Fruit fly (Drosophila melanogaster): ENCODE results near the gene CtsK1.
A peak's percentile ranks its signal among the peaks of the same experiment; 100 is the strongest.

Gene CtsK1

DNA sequence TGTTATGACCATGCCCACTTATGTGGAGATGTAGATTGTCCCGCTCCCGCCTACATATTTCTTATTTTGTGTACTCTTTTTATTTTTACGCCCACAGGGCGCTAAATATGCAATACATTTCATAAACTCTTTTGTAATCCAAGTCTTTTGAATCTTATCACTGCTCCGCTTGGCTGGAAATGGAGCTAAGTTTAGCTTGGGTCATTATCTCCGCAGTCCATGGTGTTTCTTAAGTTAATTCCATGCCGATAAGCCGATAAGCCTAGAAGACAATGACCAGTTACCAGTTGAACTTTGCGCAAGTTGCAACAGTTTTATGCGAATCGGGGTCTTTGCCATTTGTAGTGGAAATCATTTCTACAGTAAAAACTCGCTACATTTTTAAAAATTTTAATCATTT lies 2.4 kb downstream of the CtsK1 start:
- no peak for TF ChIP-seq HLH106 (tag; optimal IDR thresholded peaks at IDR 0.05)
- no peak for TF ChIP-seq Hr83 (GFP tag; optimal IDR thresholded peaks at IDR 0.05; ENCODE audit: poor library complexity, severe bottlenecking)
- no peak for TF ChIP-seq br (GFP tag; optimal IDR thresholded peaks at IDR 0.05)
- TF ChIP-seq psq (GFP tag; optimal IDR thresholded peaks at IDR 0.05) = no peak
- TF ChIP-seq OdsH (GFP tag; optimal IDR thresholded peaks at IDR 0.05) = no peak

DNA sequence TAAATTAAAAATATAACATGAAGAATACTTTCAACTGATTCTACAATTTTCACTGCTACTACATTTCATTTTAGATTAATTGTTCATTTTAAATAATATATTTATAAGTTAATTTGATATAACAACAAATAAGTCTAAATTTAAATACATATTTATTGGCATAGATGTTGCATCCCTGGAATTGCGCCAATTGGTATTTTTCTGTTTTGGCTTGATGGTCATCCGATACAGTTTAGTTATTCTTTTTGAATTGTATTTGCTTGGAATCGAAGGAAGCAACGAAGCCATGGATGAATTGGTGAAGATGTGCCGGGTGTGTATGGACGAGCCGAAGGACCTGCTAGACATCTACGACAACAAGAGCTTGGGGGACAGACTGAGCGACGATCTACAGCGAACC lies 3.0 kb downstream of the CtsK1 start, which contains the start of gene CG17361:
Gene CG17361 (plus strand): TSS at position 200 of the 400 bp plus-strand sequence.
- TF ChIP-seq h (GFP tag; optimal IDR thresholded peaks at IDR 0.05) = no peak
- peak; percentile 23 for TF ChIP-seq HLH106 (tag; optimal IDR thresholded peaks at IDR 0.05)
- no peak for TF ChIP-seq usp (GFP tag; optimal IDR thresholded peaks at IDR 0.05)
- no peak for TF ChIP-seq sv (GFP tag; optimal IDR thresholded peaks at IDR 0.05)
- no peak for TF ChIP-seq Abd-B (GFP tag; optimal IDR thresholded peaks at IDR 0.05)
- TF ChIP-seq ey (GFP tag; optimal IDR thresholded peaks at IDR 0.05) = no peak

DNA sequence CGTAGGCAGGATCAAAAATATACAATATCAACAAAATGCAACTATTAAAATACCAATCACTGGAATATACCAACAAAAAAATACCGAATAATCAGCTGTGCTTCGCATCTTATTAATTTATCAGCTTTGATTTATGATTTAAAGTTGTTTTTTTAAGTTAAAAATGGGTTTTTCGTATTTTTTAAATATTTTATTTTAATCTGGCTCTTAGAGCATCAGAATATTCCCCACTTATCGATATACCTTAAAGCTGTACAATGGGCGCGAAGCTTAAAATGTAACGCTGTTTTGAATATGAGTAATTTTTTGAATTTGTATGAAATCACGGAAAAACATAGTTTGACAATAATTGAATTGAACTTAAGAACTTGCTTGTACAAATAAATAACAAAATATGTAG lies 5.2 kb downstream of the CtsK1 start, which contains the start of gene CG17359:
Gene CG17359 (minus strand): TSS at position 48 of the 400 bp plus-strand sequence.
- TF ChIP-seq jim (GFP tag; optimal IDR thresholded peaks at IDR 0.05) (no peak), Myc (optimal IDR thresholded peaks at IDR 0.05) (no peak), dsf (GFP tag; optimal IDR thresholded peaks at IDR 0.05; ENCODE audit: borderline replicate concordance) (no peak), Sp1 (GFP tag; optimal IDR thresholded peaks at IDR 0.05) (no peak), N (GFP tag; optimal IDR thresholded peaks at IDR 0.05) (no peak), CG9705 (GFP tag; optimal IDR thresholded peaks at IDR 0.05) (no peak), Mio (GFP tag; optimal IDR thresholded peaks at IDR 0.05) (no peak), dmrt93B (GFP tag; optimal IDR thresholded peaks at IDR 0.05) (no peak), br (GFP tag; optimal IDR thresholded peaks at IDR 0.05) (no peak)

DNA sequence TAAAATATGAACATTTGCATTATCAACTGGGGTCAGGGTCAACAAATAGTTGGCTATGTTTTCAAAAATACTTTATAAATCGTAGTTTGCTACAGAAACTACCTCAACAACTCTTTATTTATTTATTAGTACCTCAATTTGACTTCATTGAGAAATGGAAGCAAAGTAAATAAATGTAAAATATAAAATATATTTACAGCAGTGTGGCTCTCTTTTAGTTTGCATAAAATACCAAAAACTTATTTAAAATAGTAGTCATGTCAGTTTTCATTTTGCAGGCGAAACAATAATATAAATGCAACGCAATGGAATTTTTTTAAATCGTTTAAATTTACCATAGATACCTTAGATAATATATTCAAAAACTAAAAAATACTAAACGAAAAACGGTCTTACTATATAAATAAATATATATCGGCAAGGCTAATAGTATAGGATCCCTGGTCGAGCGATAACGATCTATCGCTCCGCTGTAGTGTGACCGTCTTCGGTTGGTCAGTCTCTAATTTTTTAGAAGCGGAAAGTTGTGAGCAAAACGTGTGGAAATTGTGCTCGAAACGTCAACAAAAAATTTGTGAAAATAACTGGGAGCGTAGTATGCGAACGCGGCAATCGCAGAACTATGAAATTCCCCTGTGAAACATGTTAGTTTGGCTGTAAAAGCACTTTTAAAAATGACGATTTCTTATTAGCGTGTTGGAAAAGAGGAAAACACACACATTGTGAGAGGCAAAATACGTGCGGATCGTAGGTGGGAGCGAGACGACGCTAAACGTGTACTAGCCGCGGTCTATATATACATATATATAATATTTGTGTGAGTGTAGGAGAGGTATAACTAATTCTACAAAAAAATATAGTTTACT lies 7.9 kb downstream of the CtsK1 start, which contains the start of the genes Nprl3 and upSET:
Gene Nprl3 (minus strand): TSS at position 223 of the 866 bp plus-strand sequence.
Gene upSET (plus strand): TSS at position 470 of the 866 bp plus-strand sequence.
- TF ChIP-seq Hr83 (GFP tag; optimal IDR thresholded peaks at IDR 0.05; ENCODE audit: poor library complexity, severe bottlenecking) (no peak), lola (GFP tag; optimal IDR thresholded peaks at IDR 0.05) (no peak), Sp1 (GFP tag; optimal IDR thresholded peaks at IDR 0.05) (peak; percentile 14), ey (GFP tag; optimal IDR thresholded peaks at IDR 0.05) (no peak), Myc (optimal IDR thresholded peaks at IDR 0.05) (no peak), Dfd (GFP tag; optimal IDR thresholded peaks at IDR 0.05) (no peak), Abd-B (GFP tag; optimal IDR thresholded peaks at IDR 0.05) (no peak), CG32264 (GFP tag; optimal IDR thresholded peaks at IDR 0.05) (no peak), Hr78 (GFP tag; optimal IDR thresholded peaks at IDR 0.05) (no peak), N (GFP tag; optimal IDR thresholded peaks at IDR 0.05) (no peak), dl (GFP tag; optimal IDR thresholded peaks at IDR 0.05; ENCODE audit: insufficient read depth in 1 of 2, partially characterized antibody in 2 of 2) (no peak), Rel (GFP tag; optimal IDR thresholded peaks at IDR 0.05) (no peak), Rel (tag; optimal IDR thresholded peaks at IDR 0.05) (peak; percentile 89), dsf (GFP tag; optimal IDR thresholded peaks at IDR 0.05; ENCODE audit: borderline replicate concordance) (peak; percentile 32), jim (GFP tag; optimal IDR thresholded peaks at IDR 0.05) (no peak), usp (GFP tag; optimal IDR thresholded peaks at IDR 0.05) (no peak), psq (GFP tag; optimal IDR thresholded peaks at IDR 0.05) (no peak), GATAd (GFP tag; optimal IDR thresholded peaks at IDR 0.05) (no peak), brk (GFP tag; optimal IDR thresholded peaks at IDR 0.05) (peak; percentile 38), OdsH (GFP tag; optimal IDR thresholded peaks at IDR 0.05) (no peak), CrebA (GFP tag; optimal IDR thresholded peaks at IDR 0.05; ENCODE audit: borderline replicate concordance) (no peak), br (GFP tag; optimal IDR thresholded peaks at IDR 0.05) (no peak), dmrt93B (GFP tag; optimal IDR thresholded peaks at IDR 0.05) (no peak), fru (GFP tag; optimal IDR thresholded peaks at IDR 0.05) (no peak), Jra (GFP tag; optimal IDR thresholded peaks at IDR 0.05) (no peak), sv (GFP tag; optimal IDR thresholded peaks at IDR 0.05) (peak; percentile 44), Hnf4 (GFP tag; optimal IDR thresholded peaks at IDR 0.05) (no peak), rgr (GFP tag; optimal IDR thresholded peaks at IDR 0.05) (peak; percentile 17), CG9705 (GFP tag; optimal IDR thresholded peaks at IDR 0.05) (no peak), Vsx2 (GFP tag; optimal IDR thresholded peaks at IDR 0.05; ENCODE audit: partially characterized antibody) (no peak), Mio (GFP tag; optimal IDR thresholded peaks at IDR 0.05) (no peak), pan (optimal IDR thresholded peaks at IDR 0.05) (no peak), HLH106 (tag; optimal IDR thresholded peaks at IDR 0.05) (peak; percentile 14), woc (GFP tag; optimal IDR thresholded peaks at IDR 0.05) (peak; percentile 23)

All from whole organism, wandering third instar larva.